Worm (Caenorhabditis elegans) whole organism, L4 larva: ENCODE results near the gene srj-40.

Experiments used
- R02D3.7 ChIP-seq: fragments of 150-350 bp; sonication (generic microtip); optimal IDR thresholded peaks from 3 replicates; lab custom pipeline; 2014; ENCODE audit warnings: missing biosample characterization, missing genetic modification characterization
- ceh-28 ChIP-seq: fragments of 150-350 bp; optimal IDR thresholded peaks from 2 replicates; lab custom pipeline; 2014; ENCODE audit warnings: missing biosample characterization, missing genetic modification reagents, missing genetic modification characterization
- ceh-32 ChIP-seq: sonication (generic microtip); optimal IDR thresholded peaks from 2 replicates; lab custom pipeline; 2016; ENCODE audit warnings: mild to moderate bottlenecking, missing genetic modification characterization, missing compliant biosample characterization; ENCODE audit not compliant: poor library complexity
- duxl-1 ChIP-seq: sonication (generic microtip); optimal IDR thresholded peaks from 2 replicates; lab custom pipeline; 2016; ENCODE audit warnings: mild to moderate bottlenecking, missing genetic modification characterization, moderate library complexity, missing compliant biosample characterization; ENCODE audit not compliant: poor library complexity
- fkh-10 ChIP-seq: fragments of 150-350 bp; optimal IDR thresholded peaks from 2 replicates; lab custom pipeline; 2014; ENCODE audit warnings: missing biosample characterization, missing genetic modification reagents, missing genetic modification characterization
- lin-15B ChIP-seq: fragments of 150-350 bp; sonication (generic microtip); optimal IDR thresholded peaks from 3 replicates; lab custom pipeline; 2014; ENCODE audit warnings: missing biosample characterization, missing genetic modification characterization
- lin-39 ChIP-seq: fragments of 150-350 bp; optimal IDR thresholded peaks from 2 replicates; lab custom pipeline; 2014; ENCODE audit warnings: missing biosample characterization, missing genetic modification reagents, missing genetic modification characterization
- madf-5 ChIP-seq, 2 experiments: fragments of 200-800 bp; sonication (Bioruptor generic); IDR thresholded peaks; 2 replicates each; pipeline ENCODE4 v1.3.6; 2022; ENCODE audit warnings: missing compliant biosample characterization in 2 of 2, missing genetic modification characterization in 2 of 2
- nhr-42 ChIP-seq: fragments of 200-800 bp; sonication (Bioruptor generic); IDR thresholded peaks from 2 replicates; pipeline ENCODE4 v1.3.6; 2022; ENCODE audit warnings: missing genetic modification characterization, missing compliant biosample characterization
- skn-1 ChIP-seq: fragments of 150-350 bp; optimal IDR thresholded peaks from 2 replicates; lab custom pipeline; 2014; ENCODE audit warnings: missing biosample characterization, missing genetic modification characterization
- snpc-4 ChIP-seq: fragments of 150-350 bp; optimal IDR thresholded peaks from 2 replicates; lab custom pipeline; 2014; ENCODE audit warnings: missing biosample characterization, missing genetic modification characterization
- zfp-2 ChIP-seq: sonication (generic microtip); optimal IDR thresholded peaks from 2 replicates; lab custom pipeline; 2016; ENCODE audit warnings: mild to moderate bottlenecking, missing genetic modification characterization, missing compliant biosample characterization

ce11 chrV:4122415-4122814, 20.7 kb downstream of the srj-40 start, which contains the start of gene phat-5:
- TF ChIP-seq zfp-2 (tag; lab: Kevin White, UChicago) (no peak), ceh-32 (no peak), madf-5 (GFP tag; IDR thresholded peaks at IDR 0.05; lab: Robert Waterston, UW) (no peak), duxl-1 (no peak), skn-1 (tag; lab: Kevin White, UChicago) (no peak), lin-15B (no peak), snpc-4 (tag; lab: Kevin White, UChicago) (no peak), lin-39 (no peak), fkh-10 (GFP tag; lab: Kevin White, UChicago) (no peak), R02D3.7 (tag; lab: Kevin White, UChicago) (no peak), nhr-42 (GFP tag; lab: Robert Waterston, UW) (no peak), ceh-28 (tag; lab: Kevin White, UChicago) (no peak)
